Fruit fly (Drosophila melanogaster): Measurements from ENCODE around the gene CG42820.

Gene CG42820

DNA sequence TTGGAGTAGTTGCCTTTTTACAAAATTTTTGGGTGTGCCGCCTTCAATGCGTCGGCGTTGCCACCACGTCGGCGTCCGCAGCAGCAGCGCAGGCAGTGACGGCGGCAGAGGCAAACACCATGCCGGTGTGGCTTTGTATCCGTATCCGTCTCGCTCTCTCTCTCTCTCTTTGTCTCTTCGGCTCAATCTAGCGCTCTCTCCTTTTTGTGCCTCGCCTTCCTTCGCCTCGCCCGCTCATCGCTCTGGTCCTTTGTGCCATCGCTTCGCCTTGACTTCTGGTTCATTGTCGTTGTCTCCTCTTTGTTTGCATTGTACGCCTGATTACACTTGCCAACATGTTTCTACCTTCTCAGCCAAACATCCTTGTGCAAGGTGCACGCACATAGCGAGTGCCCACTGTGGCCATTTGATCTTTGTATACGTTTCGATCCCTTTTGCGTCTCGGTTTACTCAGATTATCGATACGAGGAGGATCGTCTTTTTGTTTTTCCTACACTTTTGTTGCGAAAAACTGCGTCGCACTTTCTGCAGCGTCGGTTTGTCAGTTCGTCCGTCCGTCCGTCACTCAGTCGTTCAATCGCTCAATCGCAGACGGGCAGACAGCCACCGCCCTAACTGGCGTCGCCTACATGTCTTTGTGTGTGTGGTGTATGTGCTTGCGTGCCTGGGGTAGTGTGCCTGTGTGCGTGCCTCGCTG, 24.3 kb upstream of the CG42820 start (continued):
- peak; percentile 32 to 63 for TF ChIP-seq salr (GFP tag; optimal IDR thresholded peaks at IDR 0.05)
- peak; percentile 84 for TF ChIP-seq dsx (GFP tag; optimal IDR thresholded peaks at IDR 0.05; ENCODE audit: poor library complexity, severe bottlenecking)
- peak; percentile 65 for TF ChIP-seq acj6 (GFP tag; optimal IDR thresholded peaks at IDR 0.05)
- peak; percentile 56 for TF ChIP-seq CG34406 (GFP tag; optimal IDR thresholded peaks at IDR 0.05)
- TF ChIP-seq Sox14 (GFP tag; optimal IDR thresholded peaks at IDR 0.05) = peak; percentile 98
- TF ChIP-seq CG3919 (GFP tag; optimal IDR thresholded peaks at IDR 0.05) = peak; percentile 81
- TF ChIP-seq CG6854 (GFP tag; optimal IDR thresholded peaks at IDR 0.05) = peak; percentile 6
- peak; percentile 75 for TF ChIP-seq spab (GFP tag; optimal IDR thresholded peaks at IDR 0.05)
- no peak for TF ChIP-seq Gug (GFP tag; IDR thresholded peaks at IDR 0.05)
- peak; percentile 73 for TF ChIP-seq CG6808 (GFP tag; optimal IDR thresholded peaks at IDR 0.05)
- peak; percentile 60 for TF ChIP-seq eg (GFP tag; IDR thresholded peaks at IDR 0.05)
- TF ChIP-seq pdm3 (GFP tag; optimal IDR thresholded peaks at IDR 0.05) = peak; percentile 75
- TF ChIP-seq Hr39 (GFP tag; optimal IDR thresholded peaks at IDR 0.05) = peak; percentile 78
- peak; percentile 60 for TF ChIP-seq CG7368 (GFP tag; optimal IDR thresholded peaks at IDR 0.05)
- peak; percentile 65 for TF ChIP-seq CG32006 (GFP tag; optimal IDR thresholded peaks at IDR 0.05)
- peak; percentile 58 for TF ChIP-seq OdsH (GFP tag; optimal IDR thresholded peaks at IDR 0.05)
- TF ChIP-seq Eip75B (GFP tag; optimal IDR thresholded peaks at IDR 0.05) = peak; percentile 89
- peak; percentile 14 for TF ChIP-seq dac (GFP tag; optimal IDR thresholded peaks at IDR 0.05)
- TF ChIP-seq Ets96B (tag; optimal IDR thresholded peaks at IDR 0.05) = peak; percentile 76
- TF ChIP-seq CG8119 (GFP tag; IDR thresholded peaks at IDR 0.05) = peak; percentile 55; the same call in 2 of the 3 replicates
- TF ChIP-seq Lpt (GFP tag; optimal IDR thresholded peaks at IDR 0.05) = peak; percentile 67
- TF ChIP-seq CG11762 (GFP tag; optimal IDR thresholded peaks at IDR 0.05; ENCODE audit: insufficient read depth) = no peak
- TF ChIP-seq esn (GFP tag; optimal IDR thresholded peaks at IDR 0.05) = peak; percentile 85
- peak; percentile 16 for TF ChIP-seq CG6276 (GFP tag; optimal IDR thresholded peaks at IDR 0.05)
- TF ChIP-seq svp (GFP tag) = peak; percentile 99
- TF ChIP-seq Blimp-1 (GFP tag; optimal IDR thresholded peaks at IDR 0.05) = peak; percentile 29
- peak; percentile 56 for TF ChIP-seq Hr4 (GFP tag; optimal IDR thresholded peaks at IDR 0.05)
- peak; percentile 65 for TF ChIP-seq fd59A (GFP tag; optimal IDR thresholded peaks at IDR 0.05)

dm6 chr2L:8414887-8415883, 23.0 kb upstream of the CG42820 start, which contains the start of the genes CG13398 and Akap200:
Gene CG13398 (minus strand): TSS chr2L:8415256.
Gene Akap200 (plus strand): TSS chr2L:8415690.
- no peak for TF ChIP-seq CG9139 (GFP tag; optimal IDR thresholded peaks at IDR 0.05)
- TF ChIP-seq CG34406 (GFP tag; optimal IDR thresholded peaks at IDR 0.05) = peak; percentile 53
- TF ChIP-seq lz (GFP tag; optimal IDR thresholded peaks at IDR 0.05) = peak; percentile 22
- TF ChIP-seq Ets21C (GFP tag; optimal IDR thresholded peaks at IDR 0.05) = peak; percentile 12
- TF ChIP-seq CG6276 (GFP tag; optimal IDR thresholded peaks at IDR 0.05) = no peak
- TF ChIP-seq CG4318 (GFP tag; optimal IDR thresholded peaks at IDR 0.05) = no peak
- no peak for TF ChIP-seq Sox15 (GFP tag; optimal IDR thresholded peaks at IDR 0.05)
- peak; percentile 68; the same call in 1 of the 3 replicates for TF ChIP-seq CG6163 (GFP tag; IDR thresholded peaks at IDR 0.05)
- no peak for TF ChIP-seq Sox14 (GFP tag; optimal IDR thresholded peaks at IDR 0.05)
- TF ChIP-seq cyc (GFP tag; optimal IDR thresholded peaks at IDR 0.05) = peak; percentile 27
- TF ChIP-seq eg (GFP tag; IDR thresholded peaks at IDR 0.05) = no peak
- TF ChIP-seq CG8119 (GFP tag; IDR thresholded peaks at IDR 0.05) = peak; percentile 55; the same call in 1 of the 3 replicates
- peak; percentile 34 for TF ChIP-seq CG8632 (GFP tag; optimal IDR thresholded peaks at IDR 0.05)
- no peak for TF ChIP-seq salr (GFP tag; optimal IDR thresholded peaks at IDR 0.05)
- peak; percentile 7 for TF ChIP-seq CG6792 (GFP tag; optimal IDR thresholded peaks at IDR 0.05)
- TF ChIP-seq vri (GFP tag; optimal IDR thresholded peaks at IDR 0.05) = peak; percentile 58
- TF ChIP-seq topi (GFP tag; optimal IDR thresholded peaks at IDR 0.05) = peak; percentile 24
- no peak for TF ChIP-seq Gug (GFP tag; IDR thresholded peaks at IDR 0.05)
- peak; percentile 76 for TF ChIP-seq Eip78C (GFP tag)
- peak; percentile 2 for TF ChIP-seq dsx (GFP tag; optimal IDR thresholded peaks at IDR 0.05; ENCODE audit: poor library complexity, severe bottlenecking)
- TF ChIP-seq CG15336 (GFP tag; IDR thresholded peaks at IDR 0.05) = no peak; the same call in 1 of the 2 replicates
- peak; percentile 84 for TF ChIP-seq svp (GFP tag)
- no peak for TF ChIP-seq CG11762 (GFP tag; optimal IDR thresholded peaks at IDR 0.05; ENCODE audit: insufficient read depth)
- TF ChIP-seq esn (GFP tag; optimal IDR thresholded peaks at IDR 0.05) = peak; percentile 71
- no peak for TF ChIP-seq spab (GFP tag; optimal IDR thresholded peaks at IDR 0.05)
- peak; percentile 39 for TF ChIP-seq CG6808 (GFP tag; optimal IDR thresholded peaks at IDR 0.05)
- TF ChIP-seq CG10631 (GFP tag; optimal IDR thresholded peaks at IDR 0.05) = peak; percentile 64
- no peak for TF ChIP-seq CG32006 (GFP tag; optimal IDR thresholded peaks at IDR 0.05)
- peak; percentile 48 for TF ChIP-seq Hr4 (GFP tag; optimal IDR thresholded peaks at IDR 0.05)
- TF ChIP-seq CG10669 (GFP tag; optimal IDR thresholded peaks at IDR 0.05) = no peak
- peak; percentile 25 for TF ChIP-seq Ets96B (tag; optimal IDR thresholded peaks at IDR 0.05)
- TF ChIP-seq dac (GFP tag; optimal IDR thresholded peaks at IDR 0.05) = no peak

Data from whole organism, prepupa.